Fruit fly (Drosophila melanogaster) whole organism, embryonic: ENCODE results near the gene Ocrl.

Experiments
- BtbVII ChIP-seq: fragments of 200-800 bp; sonication (Bioruptor generic); optimal IDR thresholded peaks from 3 replicates; lab custom pipeline; 2017; ENCODE audit warnings: missing biosample characterization, mild to moderate bottlenecking, missing genetic modification characterization
- CG10147 ChIP-seq: fragments of 200-800 bp; sonication (Bioruptor generic); optimal IDR thresholded peaks from 2 replicates; lab custom pipeline; 2019; ENCODE audit warnings: missing biosample characterization, mild to moderate bottlenecking, missing genetic modification characterization, moderate library complexity
- CG10209 ChIP-seq: fragments of 200-800 bp; sonication (Bioruptor generic); optimal IDR thresholded peaks from 3 replicates; lab custom pipeline; 2017; ENCODE audit warnings: missing biosample characterization, mild to moderate bottlenecking, missing genetic modification characterization, missing genetic modification reagents
- CG10321 ChIP-seq: fragments of 200-800 bp; sonication (Bioruptor generic); IDR thresholded peaks from 2 replicates; pipeline ENCODE4 v1.3.6; 2022; ENCODE audit warnings: missing biosample characterization, missing genetic modification characterization
- CG11504 ChIP-seq: fragments of 200-800 bp; sonication (Bioruptor generic); optimal IDR thresholded peaks from 3 replicates; lab custom pipeline; 2019; ENCODE audit warnings: missing biosample characterization, mild to moderate bottlenecking, missing genetic modification characterization, moderate library complexity
- CG12744 ChIP-seq: fragments of 200-800 bp; sonication (Bioruptor generic); optimal IDR thresholded peaks from 2 replicates; lab custom pipeline; 2016; ENCODE audit warnings: missing biosample characterization, missing genetic modification characterization
- CG1647 ChIP-seq: fragments of 200-800 bp; sonication (Bioruptor generic); optimal IDR thresholded peaks from 3 replicates; lab custom pipeline; 2016; ENCODE audit warnings: missing biosample characterization, missing genetic modification characterization
- CG17829 ChIP-seq: fragments of 200-800 bp; optimal IDR thresholded peaks from 2 replicates; lab custom pipeline; 2019; ENCODE audit warnings: missing biosample characterization, mild to moderate bottlenecking, missing genetic modification characterization, moderate library complexity
- CG18599 ChIP-seq: fragments of 200-800 bp; sonication (Bioruptor generic); optimal IDR thresholded peaks from 3 replicates; lab custom pipeline; 2017; ENCODE audit warnings: missing biosample characterization, missing genetic modification characterization, mild to moderate bottlenecking, moderate library complexity, missing genetic modification reagents
- CG2116 ChIP-seq: fragments of 200-800 bp; sonication (Bioruptor generic); optimal IDR thresholded peaks from 3 replicates; lab custom pipeline; 2018; ENCODE audit warnings: missing biosample characterization, mild to moderate bottlenecking, missing genetic modification characterization
- CG2875 ChIP-seq: fragments of 200-800 bp; sonication (Bioruptor generic); optimal IDR thresholded peaks from 2 replicates; lab custom pipeline; 2017; ENCODE audit warnings: missing biosample characterization, mild to moderate bottlenecking, missing genetic modification characterization, missing genetic modification reagents
- CG32772 ChIP-seq: fragments of 200-800 bp; sonication (Bioruptor generic); IDR thresholded peaks from 2 replicates; pipeline ENCODE4 v1.3.6; 2022; ENCODE audit warnings: missing biosample characterization, missing genetic modification characterization
- CG33557 ChIP-seq: fragments of 200-800 bp; sonication (Bioruptor generic); optimal IDR thresholded peaks from 2 replicates; lab custom pipeline; 2019; ENCODE audit warnings: missing biosample characterization, mild to moderate bottlenecking, missing genetic modification characterization, moderate library complexity
- CG4617 ChIP-seq: fragments of 200-800 bp; sonication (Bioruptor generic); optimal IDR thresholded peaks from 3 replicates; lab custom pipeline; 2016; ENCODE audit warnings: missing biosample characterization, missing genetic modification characterization, borderline replicate concordance
- CG7963 ChIP-seq: fragments of 200-800 bp; sonication (Bioruptor generic); IDR thresholded peaks from 3 replicates; pipeline ENCODE4 v1.3.6; 2022; ENCODE audit warnings: missing biosample characterization, missing genetic modification characterization; ENCODE audit not compliant: partially characterized antibody
- CG8089 ChIP-seq: fragments of 200-800 bp; sonication (Bioruptor generic); optimal IDR thresholded peaks from 3 replicates; lab custom pipeline; 2016; ENCODE audit warnings: missing biosample characterization, missing genetic modification characterization
- CG8944 ChIP-seq: fragments of 200-800 bp; sonication (Bioruptor generic); optimal IDR thresholded peaks from 3 replicates; lab custom pipeline; 2016; ENCODE audit warnings: missing biosample characterization, missing genetic modification characterization
- CG9609 ChIP-seq: fragments of 200-800 bp; sonication (Bioruptor generic); optimal IDR thresholded peaks from 3 replicates; lab custom pipeline; 2016; ENCODE audit warnings: missing biosample characterization, missing genetic modification characterization
- CG9932 ChIP-seq: fragments of 200-800 bp; sonication (Bioruptor generic); IDR thresholded peaks from 2 replicates; pipeline ENCODE4 v1.3.6; 2022; ENCODE audit warnings: missing biosample characterization, missing genetic modification characterization
- CHES-1-like ChIP-seq: fragments of 200-800 bp; sonication (Bioruptor generic); optimal IDR thresholded peaks from 2 replicates; lab custom pipeline; 2016; ENCODE audit warnings: missing biosample characterization, missing genetic modification characterization
- Camta ChIP-seq: fragments of 200-800 bp; sonication (Bioruptor generic); optimal IDR thresholded peaks from 2 replicates; lab custom pipeline; 2016; ENCODE audit warnings: missing biosample characterization, missing genetic modification characterization
- Ets65A ChIP-seq: fragments of 200-800 bp; sonication (Bioruptor generic); peaks from one replicate; lab custom pipeline; 2016; ENCODE audit warnings: missing biosample characterization, missing genetic modification characterization
- H2.0 ChIP-seq: fragments of 200-800 bp; sonication (Bioruptor generic); IDR thresholded peaks from 2 replicates; pipeline ENCODE4 v1.3.6; 2022; ENCODE audit warnings: missing biosample characterization, missing genetic modification characterization
- Hmr ChIP-seq: fragments of 200-800 bp; sonication (Bioruptor generic); optimal IDR thresholded peaks from 3 replicates; lab custom pipeline; 2017; ENCODE audit warnings: mild to moderate bottlenecking, missing biosample characterization, missing genetic modification reagents, missing genetic modification characterization
- NK7.1 ChIP-seq: fragments of 200-800 bp; sonication (Bioruptor generic); optimal IDR thresholded peaks from 3 replicates; lab custom pipeline; 2016; ENCODE audit warnings: missing biosample characterization, missing genetic modification characterization
- Optix ChIP-seq: fragments of 200-800 bp; sonication (Bioruptor generic); IDR thresholded peaks from 3 replicates; pipeline ENCODE4 v1.3.6; 2022; ENCODE audit warnings: missing biosample characterization, missing genetic modification characterization
- Sox102F ChIP-seq: fragments of 200-800 bp; sonication (Bioruptor generic); optimal IDR thresholded peaks from 2 replicates; lab custom pipeline; 2018; ENCODE audit warnings: missing biosample characterization, mild to moderate bottlenecking, missing genetic modification characterization, moderate library complexity
- Sry-β ChIP-seq: fragments of 200-800 bp; sonication (Bioruptor generic); optimal IDR thresholded peaks from 2 replicates; lab custom pipeline; 2018; ENCODE audit warnings: missing biosample characterization, mild to moderate bottlenecking, missing genetic modification characterization, moderate library complexity
- Trl ChIP-seq, 3 experiments: fragments of >200 bp in 2 of 3; fragments of 200-800 bp in 1 of 3; sonication (Bioruptor generic) in 1 of 3; optimal IDR thresholded peaks; 2 replicates in 1 of 3; 3 replicates in 2 of 3; lab custom pipeline; 2016 to 2017; ENCODE audit warnings: missing biosample characterization in 1 of 3, missing genetic modification characterization in 1 of 3
- abd-A ChIP-seq: fragments of 200-800 bp; sonication (Bioruptor generic); optimal IDR thresholded peaks from 3 replicates; lab custom pipeline; 2019; ENCODE audit warnings: missing biosample characterization, mild to moderate bottlenecking, missing genetic modification characterization, moderate library complexity
- bsh ChIP-seq, 2 experiments: fragments of 200-800 bp; sonication (Bioruptor generic); optimal IDR thresholded peaks; 2 replicates each; lab custom pipeline; 2017 to 2018; ENCODE audit warnings: mild to moderate bottlenecking in 2 of 2, missing biosample characterization in 2 of 2, missing genetic modification characterization in 2 of 2, moderate library complexity in 1 of 2
- crol ChIP-seq: fragments of 200-800 bp; sonication (Bioruptor generic); IDR thresholded peaks from 2 replicates; pipeline ENCODE4 v1.3.6; 2022; ENCODE audit warnings: missing biosample characterization, missing genetic modification characterization
- crp ChIP-seq, 2 experiments: fragments of 200-800 bp; sonication (Bioruptor generic); optimal IDR thresholded peaks; 2 replicates in 1 of 2; 3 replicates in 1 of 2; lab custom pipeline; 2017; ENCODE audit warnings: missing biosample characterization in 2 of 2, missing genetic modification characterization in 2 of 2, mild to moderate bottlenecking in 1 of 2, moderate library complexity in 1 of 2
- dimm ChIP-seq: fragments of 200-800 bp; sonication (Bioruptor generic); IDR thresholded peaks from 2 replicates; pipeline ENCODE4 v1.3.6; 2022; ENCODE audit warnings: missing biosample characterization, missing genetic modification characterization
- ems ChIP-seq: fragments of 200-800 bp; sonication (Bioruptor generic); optimal IDR thresholded peaks from 3 replicates; lab custom pipeline; 2016; ENCODE audit warnings: missing biosample characterization, missing genetic modification characterization
- fd3F ChIP-seq: fragments of 200-800 bp; sonication (Bioruptor generic); optimal IDR thresholded peaks from 2 replicates; lab custom pipeline; 2018; ENCODE audit warnings: missing biosample characterization, mild to moderate bottlenecking, missing genetic modification characterization, moderate library complexity
- gfzf ChIP-seq: fragments of 200-800 bp; sonication (Bioruptor generic); optimal IDR thresholded peaks from 2 replicates; lab custom pipeline; 2016; ENCODE audit warnings: missing biosample characterization, mild to moderate bottlenecking, missing genetic modification characterization, moderate library complexity
- grau ChIP-seq: fragments of 200-800 bp; optimal IDR thresholded peaks from 3 replicates; lab custom pipeline; 2019; ENCODE audit warnings: missing biosample characterization, mild to moderate bottlenecking, missing genetic modification characterization, moderate library complexity
- hb ChIP-seq: fragments of 200-800 bp; sonication (Bioruptor generic); IDR thresholded peaks from 3 replicates; pipeline ENCODE4 v1.3.6; 2022; ENCODE audit warnings: missing biosample characterization, missing genetic modification characterization; ENCODE audit not compliant: partially characterized antibody
- kah ChIP-seq: fragments of 200-800 bp; sonication (Bioruptor generic); optimal IDR thresholded peaks from 2 replicates; lab custom pipeline; 2018; ENCODE audit warnings: missing biosample characterization, mild to moderate bottlenecking, missing genetic modification characterization
- nau ChIP-seq: fragments of 200-800 bp; sonication (Bioruptor generic); optimal IDR thresholded peaks from 3 replicates; lab custom pipeline; 2017; ENCODE audit warnings: missing biosample characterization, mild to moderate bottlenecking, missing genetic modification characterization, missing genetic modification reagents
- nom ChIP-seq: fragments of 200-800 bp; sonication (Bioruptor generic); optimal IDR thresholded peaks from 2 replicates; lab custom pipeline; 2017; ENCODE audit warnings: missing biosample characterization, missing genetic modification characterization, mild to moderate bottlenecking, moderate library complexity, missing genetic modification reagents
- repo ChIP-seq: fragments of 200-800 bp; sonication (Bioruptor generic); optimal IDR thresholded peaks from 2 replicates; lab custom pipeline; 2016; ENCODE audit warnings: missing biosample characterization, missing genetic modification characterization
- sim ChIP-seq: fragments of 200-800 bp; sonication (Bioruptor generic); IDR thresholded peaks from 2 replicates; pipeline ENCODE4 v1.3.6; 2022; ENCODE audit warnings: missing biosample characterization, missing genetic modification characterization
- slp2 ChIP-seq: fragments of 200-800 bp; sonication (Bioruptor generic); optimal IDR thresholded peaks from 2 replicates; lab custom pipeline; 2016; ENCODE audit warnings: missing biosample characterization, missing genetic modification characterization
- tio ChIP-seq: fragments of 200-800 bp; sonication (Bioruptor generic); optimal IDR thresholded peaks from 2 replicates; lab custom pipeline; 2017; ENCODE audit warnings: missing biosample characterization, missing genetic modification characterization, inconsistent platforms
- tx ChIP-seq: fragments of 200-800 bp; sonication (Bioruptor generic); optimal IDR thresholded peaks from 2 replicates; lab custom pipeline; 2016; ENCODE audit warnings: missing biosample characterization, missing genetic modification characterization
- zen2 ChIP-seq: fragments of 200-800 bp; sonication (Bioruptor generic); IDR thresholded peaks from 3 replicates; pipeline ENCODE4 v1.3.6; 2022; ENCODE audit warnings: missing biosample characterization, missing genetic modification characterization; ENCODE audit not compliant: partially characterized antibody

The Ocrl gene

dm6 chrX:1877107-1877736, 45.6 kb upstream of the Ocrl start, which contains the start of the genes CG14817 and CG14805 (continued):
- TF ChIP-seq sim (peak; percentile 23; the same call in 1 of the 2 replicates), CG2116 (peak; percentile 91), CG8089 (no peak), CG4617 (GFP tag; lab: Kevin White, UChicago) (peak; percentile 74), CG2875 (GFP tag; lab: Kevin White, UChicago) (peak; percentile 50), kah (GFP tag; lab: Kevin White, UChicago) (peak; percentile 74), CG9932 (GFP tag; lab: Robert Waterston, UW) (no peak; the same call in 1 of the 2 replicates), dimm (GFP tag; lab: Robert Waterston, UW) (no peak), fd3F (GFP tag; lab: Kevin White, UChicago) (peak; percentile 53), CG32772 (GFP tag; lab: Robert Waterston, UW) (no peak), bsh (GFP tag; optimal IDR thresholded peaks at IDR 0.05; lab: Kevin White, UChicago) (peak; percentile 10 to 62), CG17829 (tag; lab: Kevin White, UChicago) (peak; percentile 66), Sox102F (GFP tag; lab: Kevin White, UChicago) (no peak), CG7963 (no peak), BtbVII (GFP tag; lab: Kevin White, UChicago) (peak; percentile 87), H2.0 (GFP tag; lab: Robert Waterston, UW) (peak; percentile 27; the same call in 1 of the 2 replicates), crp (GFP tag; optimal IDR thresholded peaks at IDR 0.05; lab: Kevin White, UChicago) (peak in 1 of 2 experiments; percentile 22), NK7.1 (peak; percentile 2), CG12744 (GFP tag; lab: Kevin White, UChicago) (peak; percentile 19), Hmr (GFP tag; lab: Kevin White, UChicago) (peak; percentile 88), CG10321 (GFP tag; lab: Robert Waterston, UW) (no peak), nom (GFP tag; lab: Kevin White, UChicago) (peak; percentile 90), tio (GFP tag; lab: Kevin White, UChicago) (no peak), Trl (optimal IDR thresholded peaks at IDR 0.05; lab: Kevin White, UChicago) (no peak), Trl (GFP tag; optimal IDR thresholded peaks at IDR 0.05; lab: Kevin White, UChicago) (peak; percentile 40), Camta (GFP tag; lab: Kevin White, UChicago) (no peak), crol (GFP tag; lab: Robert Waterston, UW) (no peak), ems (GFP tag; lab: Kevin White, UChicago) (peak; percentile 15), CG1647 (peak; percentile 52), Sry-β (GFP tag; lab: Kevin White, UChicago) (peak; percentile 23), hb (GFP tag; lab: Robert Waterston, UW) (no peak), nau (GFP tag; lab: Kevin White, UChicago) (no peak), CG11504 (no peak), zen2 (no peak), CG18599 (GFP tag; lab: Kevin White, UChicago) (no peak), CG9609 (no peak), tx (GFP tag; lab: Kevin White, UChicago) (no peak), CG8944 (GFP tag; lab: Kevin White, UChicago) (no peak), CG10209 (GFP tag; lab: Kevin White, UChicago) (peak; percentile 72), Optix (GFP tag; lab: Robert Waterston, UW) (0 out of 3 replicates have a peak, but pooled peaks have one; percentile 22), CHES-1-like (GFP tag; lab: Kevin White, UChicago) (peak; percentile 41), repo (GFP tag; lab: Kevin White, UChicago) (peak; percentile 11), CG10147 (GFP tag; lab: Kevin White, UChicago) (peak; percentile 76), slp2 (GFP tag; lab: Kevin White, UChicago) (peak; percentile 12), CG33557 (peak; percentile 70), Ets65A (GFP tag; lab: Kevin White, UChicago) (peak; percentile 91), grau (tag; lab: Kevin White, UChicago) (peak; percentile 66), gfzf (GFP tag; lab: Kevin White, UChicago) (peak; percentile 68), abd-A (tag; lab: Kevin White, UChicago) (no peak)
